Worm (Caenorhabditis elegans) whole organism, midembryonic: ENCODE measurements around the gene ZK816.1.

Source experiments
- T22C8.4 ChIP-seq: fragments of 200-800 bp; sonication (Bioruptor generic); IDR thresholded peaks from 2 replicates; pipeline ENCODE4 v1.3.6; 2022; ENCODE audit warnings: missing genetic modification characterization, missing compliant biosample characterization
- cog-1 ChIP-seq: sonication (generic microtip); optimal IDR thresholded peaks from 2 replicates; lab custom pipeline; 2016; ENCODE audit warnings: missing genetic modification characterization, missing compliant biosample characterization
- flt-1 ChIP-seq: fragments of 200-800 bp; sonication (Bioruptor generic); IDR thresholded peaks from 2 replicates; pipeline ENCODE4 v1.3.6; 2022; ENCODE audit warnings: missing genetic modification characterization, missing compliant biosample characterization
- klf-2 ChIP-seq: fragments of 200-800 bp; sonication (Bioruptor generic); conservative IDR thresholded peaks from 2 replicates; pipeline ENCODE4 v1.3.6; 2022; ENCODE audit warnings: missing genetic modification reagents, missing genetic modification characterization, missing compliant biosample characterization
- med-1 ChIP-seq: sonication (generic microtip); optimal IDR thresholded peaks from 2 replicates; lab custom pipeline; 2017; ENCODE audit warnings: missing genetic modification characterization, mild to moderate bottlenecking, missing compliant biosample characterization, antibody characterized with exemption, missing genetic modification reagents; ENCODE audit not compliant: insufficient read depth
- ref-1 ChIP-seq: fragments of 200-800 bp; sonication (Bioruptor generic); conservative IDR thresholded peaks from 2 replicates; pipeline ENCODE4 v1.3.6; 2022; ENCODE audit warnings: missing genetic modification reagents, missing genetic modification characterization, missing compliant biosample characterization
- tab-1 ChIP-seq: fragments of 200-800 bp; sonication (Bioruptor generic); IDR thresholded peaks from 2 replicates; pipeline ENCODE4 v1.3.6; 2022; ENCODE audit warnings: missing genetic modification characterization, missing compliant biosample characterization
- ztf-23 ChIP-seq: fragments of 200-800 bp; sonication (Bioruptor generic); IDR thresholded peaks from 2 replicates; pipeline ENCODE4 v1.3.6; 2022; ENCODE audit warnings: missing genetic modification reagents, missing genetic modification characterization, missing compliant biosample characterization
- ztf-29 ChIP-seq: fragments of 200-800 bp; sonication (Bioruptor generic); IDR thresholded peaks from 2 replicates; pipeline ENCODE4 v1.3.6; 2022; ENCODE audit warnings: missing genetic modification reagents, missing genetic modification characterization, missing compliant biosample characterization

ZK816.1 gene

DNA sequence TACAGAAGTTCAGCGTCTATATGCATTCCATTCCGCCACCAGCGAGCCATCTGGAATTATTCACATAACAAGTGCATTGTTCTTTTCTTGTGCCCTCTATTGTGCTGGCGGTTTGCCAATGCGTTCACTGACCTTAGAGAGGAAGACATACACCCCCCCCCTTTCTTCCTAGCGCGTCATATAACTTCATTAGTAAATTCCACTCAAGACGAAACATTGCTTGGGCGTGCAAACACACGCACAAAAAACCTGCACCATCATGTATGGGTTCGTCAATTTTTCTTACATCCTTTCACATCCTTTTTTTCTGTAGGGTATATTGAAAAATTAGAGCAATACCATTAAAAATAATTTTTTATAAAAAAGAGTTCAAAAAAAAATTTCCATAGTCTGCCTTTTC lies at the start of gene ZK816.1:
Gene ZK816.1 (plus strand): TSS at position 187 of the 400 bp plus-strand sequence.
- no peak for TF ChIP-seq cog-1 (tag; lab: Kevin White, UChicago)
- no peak for TF ChIP-seq ref-1 (GFP tag; lab: Robert Waterston, UW)
- TF ChIP-seq tab-1 (GFP tag; lab: Robert Waterston, UW), result no peak
- no peak for TF ChIP-seq ztf-29 (GFP tag; lab: Robert Waterston, UW)
- TF ChIP-seq T22C8.4, result no peak

ce11 chrX:3301770-3302169 lies 49.7 kb upstream of the ZK816.1 start, which contains the start of gene F11D5.5:
Gene F11D5.5, plus strand, starts transcription at chrX:3302070.
- no peak for TF ChIP-seq klf-2 (GFP tag; lab: Robert Waterston, UW)

ce11 chrX:3304068-3304467 lies 47.4 kb upstream of the ZK816.1 start, which contains the start of gene F11D5.7:
Gene F11D5.7, plus strand, starts transcription at chrX:3304368.
- TF ChIP-seq ref-1 (GFP tag; lab: Robert Waterston, UW) (no peak), cog-1 (tag; lab: Kevin White, UChicago) (no peak), klf-2 (GFP tag; lab: Robert Waterston, UW) (no peak), ztf-23 (GFP tag; lab: Robert Waterston, UW) (no peak), T22C8.4 (no peak), ztf-29 (GFP tag; lab: Robert Waterston, UW) (no peak), flt-1 (GFP tag; lab: Robert Waterston, UW) (no peak), tab-1 (GFP tag; lab: Robert Waterston, UW) (no peak)

- no peak for TF ChIP-seq ztf-23 (GFP tag; lab: Robert Waterston, UW)
- TF ChIP-seq med-1 (GFP tag; lab: Kevin White, UChicago), result no peak
- TF ChIP-seq tab-1 (GFP tag; lab: Robert Waterston, UW), result no peak
- TF ChIP-seq flt-1 (GFP tag; lab: Robert Waterston, UW), result no peak
- no peak for TF ChIP-seq klf-2 (GFP tag; lab: Robert Waterston, UW)
- no peak for TF ChIP-seq ztf-29 (GFP tag; lab: Robert Waterston, UW)
- no peak for TF ChIP-seq cog-1 (tag; lab: Kevin White, UChicago)
- no peak for TF ChIP-seq T22C8.4
- no peak for TF ChIP-seq ref-1 (GFP tag; lab: Robert Waterston, UW)
These were observed 44.8 kb upstream of the ZK816.1 start for ce11 chrX:3306594-3307296.

DNA sequence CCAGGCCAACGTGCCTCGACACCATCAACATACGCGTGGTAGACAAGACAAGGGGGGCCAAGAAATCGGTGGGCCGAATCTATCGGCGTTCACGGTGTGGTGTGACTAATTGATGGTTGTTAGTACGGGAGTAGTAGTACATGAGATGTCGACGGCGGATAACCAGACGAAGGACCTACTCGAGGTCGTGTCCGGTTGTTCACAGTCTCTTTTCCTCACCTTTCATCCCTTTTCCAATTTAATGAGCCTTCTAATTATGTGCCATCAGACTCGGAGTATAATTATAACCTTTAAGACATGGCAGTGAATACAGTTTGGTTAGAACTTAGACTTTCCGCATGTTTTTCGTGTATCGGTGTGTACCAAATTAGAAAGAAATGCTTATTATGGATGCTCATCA lies 40.8 kb upstream of the ZK816.1 start:
- TF ChIP-seq ztf-29 (GFP tag; lab: Robert Waterston, UW) (no peak), tab-1 (GFP tag; lab: Robert Waterston, UW) (no peak), klf-2 (GFP tag; lab: Robert Waterston, UW) (no peak), ztf-23 (GFP tag; lab: Robert Waterston, UW) (no peak)

DNA sequence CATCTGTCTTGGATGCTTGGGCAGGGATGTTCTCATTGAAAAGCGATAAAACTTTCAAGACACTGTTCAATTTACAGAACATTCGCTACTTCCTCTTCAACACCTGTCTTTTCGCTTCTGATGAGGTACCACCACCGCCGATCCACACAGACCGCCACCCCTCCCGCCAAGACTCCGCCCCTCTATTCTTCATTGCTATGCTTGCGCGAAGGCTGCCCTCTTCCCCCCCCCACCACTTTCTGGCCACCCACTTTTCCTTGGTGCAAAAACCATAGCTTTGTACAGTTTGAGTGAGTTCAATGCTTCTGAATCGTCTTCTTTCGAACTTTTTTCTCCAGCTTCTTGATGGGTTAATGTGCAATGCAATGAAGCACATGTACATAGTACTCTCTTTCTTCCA lies 37.6 kb upstream of the ZK816.1 start:
- TF ChIP-seq ref-1 (GFP tag; lab: Robert Waterston, UW), result no peak
- peak; percentile 64 for TF ChIP-seq flt-1 (GFP tag; lab: Robert Waterston, UW)

DNA sequence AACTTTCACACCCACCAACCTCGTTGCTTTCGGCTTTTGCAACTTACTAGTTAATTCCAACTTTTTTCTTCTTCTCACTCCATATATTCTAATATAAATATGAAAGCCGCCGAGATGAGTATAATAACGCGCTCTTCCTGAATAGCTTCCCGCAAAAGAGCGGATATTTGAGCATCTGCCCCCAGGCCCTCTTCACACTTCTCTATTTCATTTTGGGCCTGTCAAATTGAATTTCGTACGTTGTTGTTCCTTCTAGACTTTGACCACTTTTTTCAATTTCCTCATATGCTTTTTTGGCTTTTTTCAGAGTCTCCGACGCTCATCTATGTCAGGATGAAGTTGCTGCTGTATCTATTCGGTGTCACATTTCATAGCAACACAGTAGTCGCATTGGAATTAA lies 36.5 kb upstream of the ZK816.1 start, which contains the start of gene ddr-2:
Gene ddr-2 (plus strand): TSS at position 301 of the 400 bp plus-strand sequence.
- TF ChIP-seq tab-1 (GFP tag; lab: Robert Waterston, UW) (no peak), cog-1 (tag; lab: Kevin White, UChicago) (no peak), med-1 (GFP tag; lab: Kevin White, UChicago) (no peak), ztf-29 (GFP tag; lab: Robert Waterston, UW) (no peak), T22C8.4 (no peak), ref-1 (GFP tag; lab: Robert Waterston, UW) (no peak), flt-1 (GFP tag; lab: Robert Waterston, UW) (no peak), klf-2 (GFP tag; lab: Robert Waterston, UW) (no peak), ztf-23 (GFP tag; lab: Robert Waterston, UW) (no peak)

DNA sequence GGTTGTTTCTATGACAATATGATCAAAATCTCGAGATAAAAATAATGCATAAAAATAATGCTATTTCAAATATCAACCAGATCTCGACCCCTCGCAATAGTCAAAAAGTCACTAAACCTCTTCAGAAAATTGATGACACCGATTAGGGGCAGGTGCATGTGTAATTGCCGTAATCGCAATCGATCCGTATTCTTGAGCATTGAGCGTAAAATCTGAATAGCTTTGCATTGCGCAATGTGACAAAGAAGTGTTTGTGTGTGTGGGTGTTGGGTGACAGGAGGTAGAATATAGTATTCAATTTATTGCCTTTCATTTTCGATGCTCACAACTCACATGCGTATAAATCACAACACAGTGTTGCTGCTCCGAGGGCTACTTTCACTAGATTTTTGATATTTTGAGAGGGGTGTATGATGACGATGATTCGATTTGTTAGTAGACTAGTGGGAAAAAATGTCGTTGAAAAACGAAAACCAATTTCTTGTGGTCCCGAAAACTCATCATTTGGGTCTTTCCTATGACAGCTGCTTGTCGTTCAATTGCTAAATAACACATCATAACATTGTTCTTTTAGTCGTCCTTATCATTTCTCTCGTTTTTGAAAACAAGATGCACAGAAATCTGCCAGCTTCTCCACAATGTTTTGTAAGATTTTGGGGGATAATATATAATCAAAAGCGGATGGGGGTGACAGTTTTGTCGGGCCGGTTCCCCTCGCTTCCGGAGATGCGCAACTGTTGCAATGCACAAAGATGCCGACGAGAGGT lies 35.4 kb upstream of the ZK816.1 start:
- TF ChIP-seq ztf-23 (GFP tag; lab: Robert Waterston, UW) (no peak), med-1 (GFP tag; lab: Kevin White, UChicago) (no peak), ref-1 (GFP tag; lab: Robert Waterston, UW) (no peak), flt-1 (GFP tag; lab: Robert Waterston, UW) (no peak), cog-1 (tag; lab: Kevin White, UChicago) (no peak), ztf-29 (GFP tag; lab: Robert Waterston, UW) (no peak), klf-2 (GFP tag; lab: Robert Waterston, UW) (no peak), tab-1 (GFP tag; lab: Robert Waterston, UW) (no peak), T22C8.4 (no peak)

DNA sequence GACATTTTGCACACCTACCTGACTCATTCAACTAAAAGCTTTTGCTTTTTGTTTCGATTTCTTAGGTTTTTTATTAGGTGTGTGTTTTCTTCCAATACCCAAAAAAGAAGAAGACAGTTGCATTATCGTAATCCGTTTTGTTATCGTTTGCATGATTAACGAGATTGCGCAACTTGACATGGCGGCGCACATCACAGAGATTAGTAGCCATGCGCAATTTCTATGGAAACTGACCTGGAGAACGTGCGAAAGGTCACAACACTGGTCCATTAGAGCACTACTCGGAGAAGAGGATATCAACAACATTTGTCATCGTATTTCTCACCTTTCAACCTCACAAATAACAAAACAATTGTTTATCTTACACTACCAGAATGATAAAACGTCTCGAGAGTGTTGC lies 34.7 kb upstream of the ZK816.1 start:
- no peak for TF ChIP-seq cog-1 (tag; lab: Kevin White, UChicago)
- no peak for TF ChIP-seq med-1 (GFP tag; lab: Kevin White, UChicago)
- TF ChIP-seq flt-1 (GFP tag; lab: Robert Waterston, UW), result no peak
- TF ChIP-seq klf-2 (GFP tag; lab: Robert Waterston, UW), result no peak
- TF ChIP-seq ztf-23 (GFP tag; lab: Robert Waterston, UW), result no peak
